Worm (Caenorhabditis elegans): ENCODE data around the gene F27E5.7.

- TF ChIP-seq elt-2 (tag; optimal IDR thresholded peaks at IDR 0.05) (no peak), fkh-10 (GFP tag; optimal IDR thresholded peaks at IDR 0.05) (no peak), aly-2 (tag; optimal IDR thresholded peaks at IDR 0.05) (no peak), pha-4 (tag; optimal IDR thresholded peaks at IDR 0.05) (peak; percentile 22), mdl-1 (tag; optimal IDR thresholded peaks at IDR 0.05) (no peak), tbx-2 (tag; optimal IDR thresholded peaks at IDR 0.05) (no peak), ama-1 (optimal IDR thresholded peaks at IDR 0.05) (no peak), elt-1 (tag; optimal IDR thresholded peaks at IDR 0.05) (no peak), sea-2 (GFP tag; optimal IDR thresholded peaks at IDR 0.05) (no peak), nhr-11 (tag; optimal IDR thresholded peaks at IDR 0.05) (no peak)
Measured at ce11 chrII:10136771-10137170, 14.2 kb downstream of the F27E5.7 start.
